Fruit fly (Drosophila melanogaster): Measurements from ENCODE around the gene CG33272.

Gene CG33272

DNA sequence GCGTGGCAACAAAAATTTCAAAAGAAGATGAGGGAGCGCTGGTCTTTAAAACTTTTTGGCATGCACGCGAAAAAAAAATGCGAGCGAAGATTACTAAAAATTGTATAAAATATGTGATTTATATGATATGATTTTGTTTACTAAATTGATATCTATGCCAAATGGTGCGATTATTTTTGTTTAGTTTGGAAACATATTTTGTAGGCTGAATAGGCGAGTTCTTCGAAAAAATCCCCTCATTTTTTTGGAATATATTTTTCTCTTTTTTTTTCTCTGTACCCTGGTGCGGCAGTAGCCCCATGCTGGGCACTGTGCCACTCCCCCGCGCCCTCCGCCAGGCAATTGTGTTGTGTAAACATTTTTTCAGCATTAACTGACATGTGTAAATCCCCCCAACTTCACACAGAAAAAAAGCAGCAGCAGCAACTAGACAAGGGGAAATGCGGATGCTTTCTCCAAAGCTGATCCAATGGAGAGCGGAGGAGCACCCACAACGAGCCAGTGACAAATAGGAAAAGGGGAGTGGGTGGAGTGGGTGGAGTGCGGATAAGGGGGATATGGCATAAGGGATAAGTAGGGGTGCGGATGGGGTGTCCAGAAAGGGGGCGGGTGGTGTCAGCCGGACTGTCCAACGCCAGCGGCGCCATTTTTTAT, 24.3 kb downstream of the CG33272 start:
- peak; percentile 17 for TF ChIP-seq OdsH (GFP tag; optimal IDR thresholded peaks at IDR 0.05)
- TF ChIP-seq jim (GFP tag; optimal IDR thresholded peaks at IDR 0.05) = no peak
- peak; percentile 13 for TF ChIP-seq ey (GFP tag; optimal IDR thresholded peaks at IDR 0.05)
- no peak for TF ChIP-seq dmrt93B (GFP tag; optimal IDR thresholded peaks at IDR 0.05)
- TF ChIP-seq foxo (GFP tag; optimal IDR thresholded peaks at IDR 0.05) = peak in 1 of 2 experiments; percentile 20
- TF ChIP-seq fru (GFP tag; optimal IDR thresholded peaks at IDR 0.05) = peak; percentile 18
- TF ChIP-seq h (GFP tag; optimal IDR thresholded peaks at IDR 0.05) = peak; percentile 30
- no peak for TF ChIP-seq Hr83 (GFP tag; optimal IDR thresholded peaks at IDR 0.05; ENCODE audit: poor library complexity, severe bottlenecking)

DNA sequence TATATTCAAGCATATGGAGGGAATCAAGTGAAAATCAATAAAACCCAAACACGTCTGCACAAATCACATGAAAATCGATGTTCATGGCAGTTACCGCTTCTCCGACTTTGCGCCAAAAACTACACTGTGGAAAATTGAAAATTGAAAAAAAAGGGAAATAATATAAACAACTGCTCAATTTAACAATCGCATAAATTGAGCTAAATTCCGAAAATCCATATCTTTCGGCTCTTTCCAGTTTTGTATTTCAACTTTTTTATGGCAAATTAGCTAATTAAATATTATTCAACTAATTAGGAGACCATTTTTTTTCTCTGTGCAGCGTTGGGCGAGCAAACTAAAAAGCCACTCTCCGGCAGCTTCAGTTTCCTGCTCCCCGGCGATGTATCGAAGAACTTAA, 25.9 kb downstream of the CG33272 start:
- no peak for TF ChIP-seq dl (GFP tag; optimal IDR thresholded peaks at IDR 0.05; ENCODE audit: insufficient read depth in 1 of 2, partially characterized antibody in 2 of 2)

DNA sequence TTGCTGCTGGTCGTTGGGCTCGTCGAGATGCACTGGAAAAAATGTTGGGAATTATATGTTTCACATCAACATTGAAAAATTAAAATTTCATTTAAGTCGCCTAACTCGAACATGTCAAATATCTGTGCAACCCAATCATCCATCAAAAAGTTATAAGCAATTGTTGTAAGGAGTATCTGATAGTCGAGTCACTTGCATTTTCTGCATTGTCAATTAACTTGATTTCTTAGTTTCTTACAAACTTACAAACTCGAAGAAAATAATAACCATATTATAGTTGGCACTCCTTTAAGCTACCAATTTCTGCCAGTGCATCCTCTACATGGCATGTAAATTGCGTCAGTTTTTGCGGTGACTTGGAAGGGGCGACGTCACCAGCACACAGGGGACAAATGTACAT, 27.3 kb downstream of the CG33272 start:
- TF ChIP-seq dsf (GFP tag; optimal IDR thresholded peaks at IDR 0.05; ENCODE audit: borderline replicate concordance) (no peak), psq (GFP tag; optimal IDR thresholded peaks at IDR 0.05) (peak; percentile 8), jim (GFP tag; optimal IDR thresholded peaks at IDR 0.05) (no peak), HLH106 (tag; optimal IDR thresholded peaks at IDR 0.05) (peak; percentile 54), Myc (optimal IDR thresholded peaks at IDR 0.05) (no peak), Dfd (GFP tag; optimal IDR thresholded peaks at IDR 0.05) (no peak), br (GFP tag; optimal IDR thresholded peaks at IDR 0.05) (peak; percentile 12), OdsH (GFP tag; optimal IDR thresholded peaks at IDR 0.05) (peak; percentile 34), brk (GFP tag; optimal IDR thresholded peaks at IDR 0.05) (no peak), N (GFP tag; optimal IDR thresholded peaks at IDR 0.05) (no peak), ey (GFP tag; optimal IDR thresholded peaks at IDR 0.05) (peak; percentile 44), pan (optimal IDR thresholded peaks at IDR 0.05) (no peak), rgr (GFP tag; optimal IDR thresholded peaks at IDR 0.05) (no peak), CG32264 (GFP tag; optimal IDR thresholded peaks at IDR 0.05) (no peak), woc (GFP tag; optimal IDR thresholded peaks at IDR 0.05) (peak; percentile 23), Hnf4 (GFP tag; optimal IDR thresholded peaks at IDR 0.05) (no peak), Vsx2 (GFP tag; optimal IDR thresholded peaks at IDR 0.05; ENCODE audit: partially characterized antibody) (no peak), lola (GFP tag; optimal IDR thresholded peaks at IDR 0.05) (no peak), Mio (GFP tag; optimal IDR thresholded peaks at IDR 0.05) (no peak), CrebA (GFP tag; optimal IDR thresholded peaks at IDR 0.05; ENCODE audit: borderline replicate concordance) (no peak), h (GFP tag; optimal IDR thresholded peaks at IDR 0.05) (peak; percentile 45), Abd-B (GFP tag; optimal IDR thresholded peaks at IDR 0.05) (no peak), Dif (GFP tag; optimal IDR thresholded peaks at IDR 0.05; ENCODE audit: partially characterized antibody) (no peak), Sp1 (GFP tag; optimal IDR thresholded peaks at IDR 0.05) (peak; percentile 47), sv (GFP tag; optimal IDR thresholded peaks at IDR 0.05) (no peak), Hr78 (GFP tag; optimal IDR thresholded peaks at IDR 0.05) (no peak), Hr83 (GFP tag; optimal IDR thresholded peaks at IDR 0.05; ENCODE audit: poor library complexity, severe bottlenecking) (no peak), dl (GFP tag; optimal IDR thresholded peaks at IDR 0.05; ENCODE audit: insufficient read depth in 1 of 2, partially characterized antibody in 2 of 2) (no peak), usp (GFP tag; optimal IDR thresholded peaks at IDR 0.05) (no peak), dmrt93B (GFP tag; optimal IDR thresholded peaks at IDR 0.05) (peak; percentile 11), Jra (GFP tag; optimal IDR thresholded peaks at IDR 0.05) (no peak), fru (GFP tag; optimal IDR thresholded peaks at IDR 0.05) (peak; percentile 52), GATAd (GFP tag; optimal IDR thresholded peaks at IDR 0.05) (no peak), tai (GFP tag; optimal IDR thresholded peaks at IDR 0.05) (no peak), Rel (GFP tag; optimal IDR thresholded peaks at IDR 0.05) (no peak), Rel (tag; optimal IDR thresholded peaks at IDR 0.05) (no peak), foxo (GFP tag; optimal IDR thresholded peaks at IDR 0.05) (peak in 1 of 2 experiments; percentile 54), CG9705 (GFP tag; optimal IDR thresholded peaks at IDR 0.05) (no peak), sage (GFP tag; optimal IDR thresholded peaks at IDR 0.05) (no peak)

Measured in whole organism, wandering third instar larva.